Fruit fly (Drosophila melanogaster): ENCODE data around the gene Apc.

Gene Apc

dm6 chr3R:28851966-28852377 is 7.4 kb upstream of the Apc start (continued):
- no peak for TF ChIP-seq Usf (GFP tag; optimal IDR thresholded peaks at IDR 0.05)
- peak; percentile 31 for TF ChIP-seq Blimp-1 (GFP tag; optimal IDR thresholded peaks at IDR 0.05)
- TF ChIP-seq D (optimal IDR thresholded peaks at IDR 0.05): no peak
- peak; percentile 38 for TF ChIP-seq D (GFP tag; optimal IDR thresholded peaks at IDR 0.05)
- peak; percentile 33 for TF ChIP-seq CoRest (tag; optimal IDR thresholded peaks at IDR 0.05)
- TF ChIP-seq CG14710 (tag; optimal IDR thresholded peaks at IDR 0.05): peak; percentile 31
- TF ChIP-seq Ets65A (GFP tag): peak; percentile 83
- TF ChIP-seq gcm (GFP tag; optimal IDR thresholded peaks at IDR 0.05): no peak
- TF ChIP-seq Sox102F (GFP tag; optimal IDR thresholded peaks at IDR 0.05): peak; percentile 41
- TF ChIP-seq CG12219 (GFP tag; optimal IDR thresholded peaks at IDR 0.05): no peak
- peak in 1 of 2 experiments; percentile 40 for TF ChIP-seq bsh (GFP tag; optimal IDR thresholded peaks at IDR 0.05)
- no peak for TF ChIP-seq CG4730 (GFP tag; IDR thresholded peaks at IDR 0.05)
- no peak for TF ChIP-seq CG3065 (GFP tag; optimal IDR thresholded peaks at IDR 0.05)
- TF ChIP-seq nmo (GFP tag; optimal IDR thresholded peaks at IDR 0.05): peak; percentile 34
- peak; percentile 41 for TF ChIP-seq CG10979 (tag; optimal IDR thresholded peaks at IDR 0.05)
- TF ChIP-seq dmrt11E (tag; optimal IDR thresholded peaks at IDR 0.05): peak; percentile 41
- peak; percentile 26 for TF ChIP-seq fd96Cb (tag; optimal IDR thresholded peaks at IDR 0.05)
- TF ChIP-seq pho (GFP tag; optimal IDR thresholded peaks at IDR 0.05): no peak
- TF ChIP-seq CG17361 (GFP tag; IDR thresholded peaks at IDR 0.05): peak; percentile 59; the same call in 2 of the 3 replicates
- peak; percentile 87 for TF ChIP-seq sens (GFP tag)
- TF ChIP-seq pan (optimal IDR thresholded peaks at IDR 0.05): no peak
- no peak for TF ChIP-seq pan (GFP tag; optimal IDR thresholded peaks at IDR 0.05 in 1 of 2, IDR thresholded peaks at IDR 0.05 in 1 of 2)
- peak; percentile 38 for TF ChIP-seq CG12391 (tag; optimal IDR thresholded peaks at IDR 0.05)
- TF ChIP-seq usp (GFP tag; optimal IDR thresholded peaks at IDR 0.05): no peak
- TF ChIP-seq unpg (GFP tag; optimal IDR thresholded peaks at IDR 0.05): peak; percentile 31
- TF ChIP-seq D19B (GFP tag; optimal IDR thresholded peaks at IDR 0.05): no peak
- no peak for TF ChIP-seq CG43689 (GFP tag; IDR thresholded peaks at IDR 0.05)
- TF ChIP-seq tio (GFP tag; optimal IDR thresholded peaks at IDR 0.05): peak; percentile 5
- peak; percentile 15 for TF ChIP-seq CG18599 (GFP tag; optimal IDR thresholded peaks at IDR 0.05)
- peak; percentile 16 for TF ChIP-seq az2 (GFP tag; optimal IDR thresholded peaks at IDR 0.05)
- no peak for TF ChIP-seq Max (GFP tag; optimal IDR thresholded peaks at IDR 0.05)
- peak; percentile 8 for TF ChIP-seq CG4424 (GFP tag; optimal IDR thresholded peaks at IDR 0.05)
- no peak for TF ChIP-seq Hr78 (GFP tag; optimal IDR thresholded peaks at IDR 0.05)
- TF ChIP-seq zf30C (GFP tag; optimal IDR thresholded peaks at IDR 0.05): peak; percentile 37
- no peak for TF ChIP-seq CG30431 (GFP tag; optimal IDR thresholded peaks at IDR 0.05)
- TF ChIP-seq Rx (GFP tag; IDR thresholded peaks at IDR 0.05): no peak
- TF ChIP-seq her (GFP tag; optimal IDR thresholded peaks at IDR 0.05): no peak
- peak; percentile 12 for TF ChIP-seq CG10267 (tag; optimal IDR thresholded peaks at IDR 0.05)
- TF ChIP-seq eve (GFP tag; optimal IDR thresholded peaks at IDR 0.05): peak in 1 of 2 experiments; percentile 13
- TF ChIP-seq CG1529 (GFP tag; optimal IDR thresholded peaks at IDR 0.05): peak; percentile 28
- TF ChIP-seq lola (GFP tag; optimal IDR thresholded peaks at IDR 0.05): peak in 1 of 3 experiments; percentile 48
- peak; percentile 17 for TF ChIP-seq CG2678 (tag; optimal IDR thresholded peaks at IDR 0.05)
- no peak for TF ChIP-seq CG18011 (GFP tag; optimal IDR thresholded peaks at IDR 0.05)
